Worm (Caenorhabditis elegans): Measurements from ENCODE around the gene F12F6.1.

Gene F12F6.1

DNA sequence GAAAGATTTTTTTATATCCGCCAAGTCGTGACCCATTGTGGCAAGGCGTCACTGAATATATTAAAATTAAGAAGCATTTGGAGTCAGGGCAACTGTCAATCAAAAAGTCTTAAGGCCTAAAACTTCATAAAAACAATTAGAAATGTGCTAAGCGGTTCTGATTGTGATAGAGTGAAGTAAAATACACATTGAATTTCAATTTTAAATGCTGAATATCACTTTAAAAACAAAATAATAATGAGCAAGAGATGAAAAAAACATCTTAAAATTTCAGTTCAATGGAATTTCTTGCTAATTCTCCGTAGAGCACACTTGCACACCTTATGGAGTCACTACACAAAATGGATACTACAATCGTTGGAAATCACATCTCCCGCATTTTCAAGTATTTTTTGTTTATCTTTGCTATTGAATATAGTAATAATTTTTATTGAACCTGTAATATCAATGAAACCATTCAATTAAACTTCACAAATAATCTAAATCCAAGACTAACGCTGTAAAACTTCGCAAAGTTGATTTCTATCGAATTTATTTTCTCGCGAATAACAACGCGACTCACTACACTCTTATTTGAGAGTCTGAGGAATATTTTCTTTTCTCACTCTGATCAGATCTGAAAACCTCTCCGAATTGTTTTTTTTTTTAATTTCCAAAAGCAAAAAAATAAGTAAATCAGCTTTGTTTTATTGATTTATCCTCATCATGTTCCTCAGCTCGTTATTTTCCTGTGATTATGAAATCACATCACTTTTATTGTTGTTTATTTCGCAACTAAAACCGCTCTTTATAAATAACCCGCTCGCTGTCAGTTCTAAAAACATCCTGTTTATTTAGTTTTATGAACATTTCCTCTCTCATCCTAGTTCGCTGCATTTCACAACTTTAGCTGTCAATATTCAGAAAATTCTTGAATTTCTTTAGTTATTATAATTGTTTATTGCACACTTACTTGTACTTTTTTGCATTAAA, 52.0 kb downstream of the F12F6.1 start, which contains the start of gene mars-1 (continued):
- no peak for TF ChIP-seq lin-39 (tag; optimal IDR thresholded peaks at IDR 0.05)
- no peak for TF ChIP-seq ces-1 (GFP tag; optimal IDR thresholded peaks at IDR 0.05)
- TF ChIP-seq sox-4 (tag; optimal IDR thresholded peaks at IDR 0.05), result peak; percentile 40
- TF ChIP-seq fkh-10 (GFP tag; optimal IDR thresholded peaks at IDR 0.05), result no peak
- TF ChIP-seq elt-2 (tag; optimal IDR thresholded peaks at IDR 0.05), result peak; percentile 16
- peak; percentile 45 for TF ChIP-seq ceh-90 (tag; optimal IDR thresholded peaks at IDR 0.05)
- peak; percentile 74 for TF ChIP-seq nhr-77 (tag; optimal IDR thresholded peaks at IDR 0.05)
- TF ChIP-seq sup-37 (GFP tag; optimal IDR thresholded peaks at IDR 0.05), result no peak
- no peak for TF ChIP-seq pqm-1 (tag; optimal IDR thresholded peaks at IDR 0.05)
- TF ChIP-seq isw-1 (GFP tag; IDR thresholded peaks at IDR 0.05), result peak; percentile 80
- TF ChIP-seq snu-23 (GFP tag; optimal IDR thresholded peaks at IDR 0.05), result peak; percentile 85
- TF ChIP-seq nhr-11 (tag; optimal IDR thresholded peaks at IDR 0.05), result no peak
- peak; percentile 66 to 84 for TF ChIP-seq lin-35 (GFP tag; optimal IDR thresholded peaks at IDR 0.05)
- TF ChIP-seq mef-2 (tag; optimal IDR thresholded peaks at IDR 0.05), result no peak
- peak; percentile 17 for TF ChIP-seq snpc-4 (tag; optimal IDR thresholded peaks at IDR 0.05)
- no peak for TF ChIP-seq efl-3 (GFP tag; optimal IDR thresholded peaks at IDR 0.05)
- no peak for TF ChIP-seq tlp-1 (tag; optimal IDR thresholded peaks at IDR 0.05)
- TF ChIP-seq pag-3 (tag; optimal IDR thresholded peaks at IDR 0.05; ENCODE audit: borderline replicate concordance, insufficient read depth), result no peak
- TF ChIP-seq grh-1 (GFP tag; IDR thresholded peaks at IDR 0.05), result no peak; the same call in 1 of the 2 replicates
- peak; percentile 56 for TF ChIP-seq egl-13 (tag; optimal IDR thresholded peaks at IDR 0.05)
- no peak for TF ChIP-seq alr-1 (tag; optimal IDR thresholded peaks at IDR 0.05; ENCODE audit: borderline replicate concordance)
- peak; percentile 60; the same call in 1 of the 2 replicates for TF ChIP-seq ceh-88 (GFP tag; IDR thresholded peaks at IDR 0.05)
- peak; percentile 86 for TF ChIP-seq fkh-8 (tag; optimal IDR thresholded peaks at IDR 0.05)
- no peak for TF ChIP-seq ama-1 (optimal IDR thresholded peaks at IDR 0.05)
- TF ChIP-seq nhr-237 (tag; optimal IDR thresholded peaks at IDR 0.05), result peak; percentile 51
- TF ChIP-seq pax-3 (tag; optimal IDR thresholded peaks at IDR 0.05), result peak; percentile 81
- peak; percentile 52 for TF ChIP-seq dsc-1 (tag; optimal IDR thresholded peaks at IDR 0.05)
- TF ChIP-seq hpl-2 (GFP tag; optimal IDR thresholded peaks at IDR 0.05), result peak; percentile 68
- no peak for TF ChIP-seq unc-30 (tag; optimal IDR thresholded peaks at IDR 0.05)
- peak; percentile 77 for TF ChIP-seq xbp-1 (tag; optimal IDR thresholded peaks at IDR 0.05)
- no peak for TF ChIP-seq nhr-84 (tag; optimal IDR thresholded peaks at IDR 0.05)
- no peak for TF ChIP-seq fos-1 (tag; optimal IDR thresholded peaks at IDR 0.05)
- TF ChIP-seq nhr-28 (tag; optimal IDR thresholded peaks at IDR 0.05), result no peak
- TF ChIP-seq lsy-2 (tag; optimal IDR thresholded peaks at IDR 0.05), result peak; percentile 65 to 88
- TF ChIP-seq irx-1 (tag; optimal IDR thresholded peaks at IDR 0.05), result peak; percentile 64
- TF ChIP-seq unc-98 (GFP tag; IDR thresholded peaks at IDR 0.05), result peak; percentile 7; the same call in 1 of the 2 replicates
- TF ChIP-seq ceh-8 (GFP tag; optimal IDR thresholded peaks at IDR 0.05), result no peak
- TF ChIP-seq mdl-1 (tag; optimal IDR thresholded peaks at IDR 0.05), result no peak
- TF ChIP-seq ceh-82 (tag; optimal IDR thresholded peaks at IDR 0.05), result peak; percentile 12 to 53 (median 49)
- TF ChIP-seq nhr-47 (tag; optimal IDR thresholded peaks at IDR 0.05), result peak; percentile 82
- peak; percentile 37 for TF ChIP-seq unc-130 (tag; optimal IDR thresholded peaks at IDR 0.05)
- no peak for TF ChIP-seq nhr-76 (tag; optimal IDR thresholded peaks at IDR 0.05)
- peak in 1 of 2 experiments; percentile 60 for TF ChIP-seq ztf-11 (tag; optimal IDR thresholded peaks at IDR 0.05)
- peak; percentile 34 for TF ChIP-seq skn-1 (tag; optimal IDR thresholded peaks at IDR 0.05)
- peak; percentile 76 for TF ChIP-seq lir-3 (tag; optimal IDR thresholded peaks at IDR 0.05; ENCODE audit: poor library complexity)
- peak; percentile 81 for TF ChIP-seq nhr-85 (tag)
- no peak for TF ChIP-seq egl-27 (tag; optimal IDR thresholded peaks at IDR 0.05)
- peak; percentile 84 for TF ChIP-seq mep-1 (tag; optimal IDR thresholded peaks at IDR 0.05)
- no peak for TF ChIP-seq hlh-17 (GFP tag; optimal IDR thresholded peaks at IDR 0.05; ENCODE audit: borderline replicate concordance)
- no peak for TF ChIP-seq hlh-4 (tag; optimal IDR thresholded peaks at IDR 0.05)

All from whole organism, L1 larva.